Fruit fly (Drosophila melanogaster): ENCODE data around the gene CG4957.

Gene CG4957

dm6 chr2L:10261774-10262173 is 6.9 kb upstream of the CG4957 start:
- no peak for TF ChIP-seq Abd-B (GFP tag; optimal IDR thresholded peaks at IDR 0.05)
- TF ChIP-seq Hr83 (GFP tag; optimal IDR thresholded peaks at IDR 0.05; ENCODE audit: poor library complexity, severe bottlenecking), result no peak
- TF ChIP-seq Hr78 (GFP tag; optimal IDR thresholded peaks at IDR 0.05), result no peak

dm6 chr2L:10263343-10263744 is 5.3 kb upstream of the CG4957 start, which contains the start of gene Rsf1:
Rsf1 (minus strand) TSS chr2L:10263554.
- TF ChIP-seq Rel (GFP tag; optimal IDR thresholded peaks at IDR 0.05), result no peak
- peak; percentile 83 for TF ChIP-seq Rel (tag; optimal IDR thresholded peaks at IDR 0.05)
- peak in 1 of 2 experiments; percentile 22 for TF ChIP-seq dl (GFP tag; optimal IDR thresholded peaks at IDR 0.05; ENCODE audit: insufficient read depth in 1 of 2, partially characterized antibody in 2 of 2)
- TF ChIP-seq jim (GFP tag; optimal IDR thresholded peaks at IDR 0.05), result no peak
- no peak for TF ChIP-seq sv (GFP tag; optimal IDR thresholded peaks at IDR 0.05)
- TF ChIP-seq pan (optimal IDR thresholded peaks at IDR 0.05), result no peak
- TF ChIP-seq CG9705 (GFP tag; optimal IDR thresholded peaks at IDR 0.05), result no peak
- no peak for TF ChIP-seq CrebA (GFP tag; optimal IDR thresholded peaks at IDR 0.05; ENCODE audit: borderline replicate concordance)
- no peak for TF ChIP-seq Vsx2 (GFP tag; optimal IDR thresholded peaks at IDR 0.05; ENCODE audit: partially characterized antibody)
- TF ChIP-seq Hr78 (GFP tag; optimal IDR thresholded peaks at IDR 0.05), result no peak
- no peak for TF ChIP-seq Mio (GFP tag; optimal IDR thresholded peaks at IDR 0.05)

- no peak for TF ChIP-seq Hr78 (GFP tag; optimal IDR thresholded peaks at IDR 0.05)
- TF ChIP-seq sage (GFP tag; optimal IDR thresholded peaks at IDR 0.05), result peak; percentile 58
- peak; percentile 0 for TF ChIP-seq psq (GFP tag; optimal IDR thresholded peaks at IDR 0.05)
- peak; percentile 67 for TF ChIP-seq brk (GFP tag; optimal IDR thresholded peaks at IDR 0.05)
- TF ChIP-seq Rel (GFP tag; optimal IDR thresholded peaks at IDR 0.05), result no peak
- TF ChIP-seq Rel (tag; optimal IDR thresholded peaks at IDR 0.05), result no peak
Measured at dm6 chr2L:10263830-10264634, 4.6 kb upstream of the CG4957 start, which contains the start of gene REPTOR-BP. REPTOR-BP (plus strand) TSS chr2L:10264125.

dm6 chr2L:10265129-10265528 is 3.5 kb upstream of the CG4957 start, which contains the start of gene Mob3:
Mob3 (plus strand) TSS chr2L:10265336.
- TF ChIP-seq CG9705 (GFP tag; optimal IDR thresholded peaks at IDR 0.05), result no peak
- peak; percentile 39 for TF ChIP-seq woc (GFP tag; optimal IDR thresholded peaks at IDR 0.05)
- peak; percentile 56 for TF ChIP-seq sage (GFP tag; optimal IDR thresholded peaks at IDR 0.05)
- TF ChIP-seq Hnf4 (GFP tag; optimal IDR thresholded peaks at IDR 0.05), result peak; percentile 43

dm6 chr2L:10266511-10266910 is 2.2 kb upstream of the CG4957 start, which contains the start of gene CG4953:
CG4953 (plus strand) TSS chr2L:10266703.
- TF ChIP-seq tai (GFP tag; optimal IDR thresholded peaks at IDR 0.05) (no peak), dmrt93B (GFP tag; optimal IDR thresholded peaks at IDR 0.05) (no peak), sv (GFP tag; optimal IDR thresholded peaks at IDR 0.05) (no peak), dsf (GFP tag; optimal IDR thresholded peaks at IDR 0.05; ENCODE audit: borderline replicate concordance) (no peak), CG32264 (GFP tag; optimal IDR thresholded peaks at IDR 0.05) (no peak)

- TF ChIP-seq foxo (GFP tag; optimal IDR thresholded peaks at IDR 0.05) (peak in 1 of 2 experiments; percentile 50), sage (GFP tag; optimal IDR thresholded peaks at IDR 0.05) (peak; percentile 67), woc (GFP tag; optimal IDR thresholded peaks at IDR 0.05) (no peak), Sp1 (GFP tag; optimal IDR thresholded peaks at IDR 0.05) (no peak), CrebA (GFP tag; optimal IDR thresholded peaks at IDR 0.05; ENCODE audit: borderline replicate concordance) (no peak)
Measured at dm6 chr2L:10269854-10270253, 1.2 kb downstream of the CG4957 start, which contains the start of gene Mulk. Mulk (plus strand) TSS chr2L:10270051.

- TF ChIP-seq HLH106 (tag; optimal IDR thresholded peaks at IDR 0.05) (no peak), Myc (optimal IDR thresholded peaks at IDR 0.05) (no peak), tai (GFP tag; optimal IDR thresholded peaks at IDR 0.05) (no peak), usp (GFP tag; optimal IDR thresholded peaks at IDR 0.05) (no peak), br (GFP tag; optimal IDR thresholded peaks at IDR 0.05) (no peak), Sp1 (GFP tag; optimal IDR thresholded peaks at IDR 0.05) (no peak), Hr83 (GFP tag; optimal IDR thresholded peaks at IDR 0.05; ENCODE audit: poor library complexity, severe bottlenecking) (no peak), Jra (GFP tag; optimal IDR thresholded peaks at IDR 0.05) (no peak), sage (GFP tag; optimal IDR thresholded peaks at IDR 0.05) (no peak), dsf (GFP tag; optimal IDR thresholded peaks at IDR 0.05; ENCODE audit: borderline replicate concordance) (no peak)
Measured at dm6 chr2L:10272224-10272623, 3.6 kb downstream of the CG4957 start, which contains the start of gene trk. trk (minus strand) TSS chr2L:10272324.

Data from whole organism, wandering third instar larva.